Fruit fly (Drosophila melanogaster) whole organism, embryonic: ENCODE results near the gene CG13026.
A peak's percentile ranks its signal among the peaks of the same experiment; 100 is the strongest.

Experiments
- ATbp ChIP-seq: fragments of 200-800 bp; sonication (Bioruptor generic); optimal IDR thresholded peaks from 2 replicates; lab custom pipeline; 2017; ENCODE audit warnings: missing biosample characterization, mild to moderate bottlenecking, missing genetic modification characterization, missing genetic modification reagents
- Antp ChIP-seq: fragments of 200-800 bp; sonication (Bioruptor generic); optimal IDR thresholded peaks from 3 replicates; lab custom pipeline; 2016; ENCODE audit warnings: missing biosample characterization, missing genetic modification characterization
- Awh ChIP-seq: fragments of 200-800 bp; sonication (Bioruptor generic); IDR thresholded peaks from 2 replicates; pipeline ENCODE4, ENCODE4 v1.3.6; 2022; ENCODE audit warnings: missing biosample characterization, missing genetic modification characterization
- Blimp-1 ChIP-seq: fragments of 200-800 bp; sonication (Bioruptor generic); optimal IDR thresholded peaks from 3 replicates; lab custom pipeline; 2018; ENCODE audit warnings: missing biosample characterization, missing genetic modification characterization, mild to moderate bottlenecking, moderate library complexity, missing genetic modification reagents
- CG13775 ChIP-seq: fragments of 200-800 bp; sonication (Bioruptor generic); optimal IDR thresholded peaks from 3 replicates; lab custom pipeline; 2017; ENCODE audit warnings: missing biosample characterization, mild to moderate bottlenecking, missing genetic modification characterization
- CG13894 ChIP-seq: fragments of 200-800 bp; sonication (Bioruptor generic); optimal IDR thresholded peaks from 3 replicates; lab custom pipeline; 2018; ENCODE audit warnings: missing biosample characterization, mild to moderate bottlenecking, missing genetic modification characterization, moderate library complexity
- CG14441 ChIP-seq: fragments of 200-800 bp; sonication (Bioruptor generic); IDR thresholded peaks from 2 replicates; pipeline ENCODE4 v1.3.6; 2022; ENCODE audit warnings: missing biosample characterization, missing genetic modification characterization
- CG1529 ChIP-seq: fragments of 200-800 bp; sonication (Bioruptor generic); optimal IDR thresholded peaks from 3 replicates; lab custom pipeline; 2018; ENCODE audit warnings: missing biosample characterization, missing genetic modification characterization
- CG15601 ChIP-seq: fragments of 200-800 bp; sonication (Bioruptor generic); optimal IDR thresholded peaks from 3 replicates; lab custom pipeline; 2019; ENCODE audit warnings: missing biosample characterization, mild to moderate bottlenecking, missing genetic modification characterization, moderate library complexity
- CG1603 ChIP-seq: fragments of 200-800 bp; sonication (Bioruptor generic); optimal IDR thresholded peaks from 2 replicates; lab custom pipeline; 2019; ENCODE audit warnings: missing biosample characterization, mild to moderate bottlenecking, missing genetic modification characterization, moderate library complexity
- CG16813 ChIP-seq: fragments of 200-800 bp; sonication (Bioruptor generic); IDR thresholded peaks from 3 replicates; pipeline ENCODE4 v1.3.6; 2022; ENCODE audit warnings: missing biosample characterization, missing genetic modification characterization; ENCODE audit not compliant: partially characterized antibody
- CG2678 ChIP-seq: fragments of 200-800 bp; sonication (Bioruptor generic); optimal IDR thresholded peaks from 3 replicates; lab custom pipeline; 2019; ENCODE audit warnings: missing biosample characterization, mild to moderate bottlenecking, missing genetic modification characterization, moderate library complexity
- CG3847 ChIP-seq: fragments of 200-800 bp; sonication (Bioruptor generic); IDR thresholded peaks from 2 replicates; pipeline ENCODE4 v1.3.6; 2022; ENCODE audit warnings: missing biosample characterization, missing genetic modification characterization
- CG4404 ChIP-seq: fragments of 200-800 bp; sonication (Bioruptor generic); IDR thresholded peaks from 2 replicates; pipeline ENCODE4 v1.3.6; 2022; ENCODE audit warnings: missing biosample characterization, missing genetic modification characterization
- CG5245 ChIP-seq: fragments of 200-800 bp; sonication (Bioruptor generic); optimal IDR thresholded peaks from 3 replicates; lab custom pipeline; 2016; ENCODE audit warnings: missing biosample characterization, missing genetic modification characterization
- CG6689 ChIP-seq: fragments of 200-800 bp; sonication (Bioruptor generic); IDR thresholded peaks from 2 replicates; pipeline ENCODE4 v1.3.6; 2022; ENCODE audit warnings: missing biosample characterization, missing genetic modification characterization
- CG8089 ChIP-seq: fragments of 200-800 bp; sonication (Bioruptor generic); optimal IDR thresholded peaks from 3 replicates; lab custom pipeline; 2016; ENCODE audit warnings: missing biosample characterization, missing genetic modification characterization
- CG9876 ChIP-seq: fragments of 200-800 bp; sonication (Bioruptor generic); optimal IDR thresholded peaks from 2 replicates; lab custom pipeline; 2016; ENCODE audit warnings: missing biosample characterization, missing genetic modification characterization
- Chrac-16 ChIP-seq: fragments of 200-800 bp; sonication (Bioruptor generic); optimal IDR thresholded peaks from 3 replicates; lab custom pipeline; 2016; ENCODE audit warnings: missing biosample characterization, missing genetic modification characterization
- CoRest ChIP-seq: fragments of 200-800 bp; sonication (Bioruptor generic); optimal IDR thresholded peaks from 3 replicates; lab custom pipeline; 2018; ENCODE audit warnings: missing biosample characterization, mild to moderate bottlenecking, missing genetic modification characterization, moderate library complexity
- Dbx ChIP-seq: fragments of 200-800 bp; sonication (Bioruptor generic); IDR thresholded peaks from 3 replicates; pipeline ENCODE4 v1.3.6; 2022; ENCODE audit warnings: missing biosample characterization, missing genetic modification characterization
- Dfd ChIP-seq, 2 experiments: fragments of >200 bp; optimal IDR thresholded peaks; 2 replicates each; lab custom pipeline; 2017; ENCODE audit warnings: missing biosample characterization in 2 of 2, missing genetic modification characterization in 2 of 2
- Elba2 ChIP-seq: fragments of 200-800 bp; sonication (Bioruptor generic); optimal IDR thresholded peaks from 3 replicates; lab custom pipeline; 2016; ENCODE audit warnings: missing biosample characterization, missing genetic modification characterization
- Med ChIP-seq: fragments of 200-800 bp; sonication (Bioruptor generic); peaks from one replicate; lab custom pipeline; 2016; ENCODE audit warnings: missing biosample characterization, missing genetic modification characterization, mild to moderate bottlenecking, inconsistent platforms, moderate library complexity
- Pdp1 ChIP-seq, 2 experiments: fragments of 200-800 bp; sonication (Bioruptor generic); optimal IDR thresholded peaks; 3 replicates each; lab custom pipeline; 2016; ENCODE audit warnings: missing biosample characterization in 2 of 2, missing genetic modification characterization in 2 of 2, mild to moderate bottlenecking in 1 of 2, moderate library complexity in 1 of 2
- Poxn ChIP-seq: fragments of 200-800 bp; sonication (Bioruptor generic); IDR thresholded peaks from 2 replicates; pipeline ENCODE4 v1.3.6; 2022; ENCODE audit warnings: missing biosample characterization, missing genetic modification characterization
- Taf1 ChIP-seq: fragments of 200-800 bp; sonication (Bioruptor generic); IDR thresholded peaks from 2 replicates; pipeline ENCODE4 v1.3.6; 2022; ENCODE audit warnings: missing biosample characterization, missing genetic modification characterization
- Vsx1 ChIP-seq: fragments of 200-800 bp; sonication (Bioruptor generic); optimal IDR thresholded peaks from 2 replicates; lab custom pipeline; 2017; ENCODE audit warnings: missing biosample characterization, mild to moderate bottlenecking, missing genetic modification characterization, missing genetic modification reagents
- ara ChIP-seq: fragments of 200-800 bp; sonication (Bioruptor generic); IDR thresholded peaks from 2 replicates; pipeline ENCODE4 v1.3.6; 2022; ENCODE audit warnings: missing biosample characterization, missing genetic modification characterization
- ase ChIP-seq: fragments of 200-800 bp; sonication (Bioruptor generic); IDR thresholded peaks from 3 replicates; pipeline ENCODE4 v1.3.6; 2022; ENCODE audit warnings: missing biosample characterization, missing genetic modification characterization
- cato ChIP-seq: fragments of 200-800 bp; sonication (Bioruptor generic); optimal IDR thresholded peaks from 2 replicates; lab custom pipeline; 2016; ENCODE audit warnings: missing biosample characterization, missing genetic modification characterization, borderline replicate concordance
- corto ChIP-seq: fragments of 200-800 bp; sonication (Bioruptor generic); optimal IDR thresholded peaks from 2 replicates; lab custom pipeline; 2016; ENCODE audit warnings: missing biosample characterization, mild to moderate bottlenecking, missing genetic modification characterization, moderate library complexity
- dimm ChIP-seq: fragments of 200-800 bp; sonication (Bioruptor generic); IDR thresholded peaks from 2 replicates; pipeline ENCODE4 v1.3.6; 2022; ENCODE audit warnings: missing biosample characterization, missing genetic modification characterization
- eve ChIP-seq, 2 experiments: fragments of >200 bp; optimal IDR thresholded peaks; 2 replicates each; lab custom pipeline; 2017; ENCODE audit warnings: missing biosample characterization in 2 of 2, missing genetic modification characterization in 2 of 2
- fd64A ChIP-seq: fragments of 200-800 bp; sonication (Bioruptor generic); optimal IDR thresholded peaks from 3 replicates; lab custom pipeline; 2018; ENCODE audit warnings: missing biosample characterization, mild to moderate bottlenecking, missing genetic modification characterization
- fru ChIP-seq: fragments of >200 bp; optimal IDR thresholded peaks from 2 replicates; lab custom pipeline; 2017
- gfzf ChIP-seq: fragments of 200-800 bp; sonication (Bioruptor generic); optimal IDR thresholded peaks from 2 replicates; lab custom pipeline; 2016; ENCODE audit warnings: missing biosample characterization, mild to moderate bottlenecking, missing genetic modification characterization, moderate library complexity
- grn ChIP-seq: fragments of 200-800 bp; sonication (Bioruptor generic); optimal IDR thresholded peaks from 3 replicates; lab custom pipeline; 2017; ENCODE audit warnings: missing biosample characterization, missing genetic modification characterization
- gsb ChIP-seq: fragments of 200-800 bp; sonication (Bioruptor generic); IDR thresholded peaks from 2 replicates; pipeline ENCODE4 v1.3.6; 2022; ENCODE audit warnings: missing biosample characterization, missing genetic modification characterization
- hbn ChIP-seq: fragments of 200-800 bp; sonication (Bioruptor generic); IDR thresholded peaks from 2 replicates; pipeline ENCODE4 v1.3.6; 2022; ENCODE audit warnings: missing biosample characterization, missing genetic modification characterization; ENCODE audit not compliant: partially characterized antibody
- jigr1 ChIP-seq: fragments of 200-800 bp; sonication (Bioruptor generic); IDR thresholded peaks from 3 replicates; pipeline ENCODE4 v1.3.6; 2022; ENCODE audit warnings: missing biosample characterization, missing genetic modification characterization
- kni ChIP-seq: fragments of 200-800 bp; sonication (Bioruptor generic); optimal IDR thresholded peaks from 3 replicates; lab custom pipeline; 2017; ENCODE audit warnings: mild to moderate bottlenecking, missing biosample characterization, missing genetic modification reagents, missing genetic modification characterization
- knrl ChIP-seq: fragments of 200-800 bp; sonication (Bioruptor generic); IDR thresholded peaks from 3 replicates; pipeline ENCODE4 v1.3.6; 2022; ENCODE audit warnings: missing biosample characterization, missing genetic modification characterization; ENCODE audit not compliant: partially characterized antibody
- odd ChIP-seq: fragments of 200-800 bp; sonication (Bioruptor generic); optimal IDR thresholded peaks from 2 replicates; lab custom pipeline; 2017; ENCODE audit warnings: missing biosample characterization, mild to moderate bottlenecking, missing genetic modification characterization
- sens ChIP-seq: fragments of 200-800 bp; sonication (Bioruptor generic); peaks from one replicate; lab custom pipeline; 2016; ENCODE audit warnings: missing biosample characterization, missing genetic modification characterization
- stwl ChIP-seq: fragments of 200-800 bp; sonication (Bioruptor generic); optimal IDR thresholded peaks from 3 replicates; lab custom pipeline; 2018; ENCODE audit warnings: missing biosample characterization, mild to moderate bottlenecking, missing genetic modification characterization, moderate library complexity
- tll ChIP-seq, 2 experiments: fragments of 200-800 bp in 1 of 2; fragments of >200 bp in 1 of 2; sonication (Bioruptor generic) in 1 of 2; optimal IDR thresholded peaks; 2 replicates each; lab custom pipeline; 2017 to 2019; ENCODE audit warnings: missing biosample characterization in 2 of 2, missing genetic modification characterization in 2 of 2, mild to moderate bottlenecking in 1 of 2, moderate library complexity in 1 of 2
- tx ChIP-seq: fragments of 200-800 bp; sonication (Bioruptor generic); optimal IDR thresholded peaks from 2 replicates; lab custom pipeline; 2016; ENCODE audit warnings: missing biosample characterization, missing genetic modification characterization
- vfl ChIP-seq: fragments of 200-800 bp; sonication (Bioruptor generic); optimal IDR thresholded peaks from 2 replicates; lab custom pipeline; 2016; ENCODE audit warnings: missing biosample characterization, missing genetic modification characterization
- vvl ChIP-seq: fragments of 200-800 bp; sonication (Bioruptor generic); IDR thresholded peaks from 2 replicates; pipeline ENCODE4 v1.3.6; 2022; ENCODE audit warnings: missing biosample characterization, missing genetic modification characterization

CG13026 gene

dm6 chr3L:16699292-16700026, 26.5 kb downstream of the CG13026 start (continued):
- TF ChIP-seq CG5245, result no peak
- TF ChIP-seq fru (lab: Kevin White, UChicago), result no peak
- TF ChIP-seq CG1529 (GFP tag; lab: Kevin White, UChicago), result peak; percentile 18
- TF ChIP-seq eve (GFP tag; optimal IDR thresholded peaks at IDR 0.05; lab: Kevin White, UChicago), result peak in 1 of 2 experiments; percentile 54
- TF ChIP-seq CoRest (tag; lab: Kevin White, UChicago), result no peak
- no peak for TF ChIP-seq dimm (GFP tag; lab: Robert Waterston, UW)
- no peak for TF ChIP-seq CG16813 (GFP tag; lab: Robert Waterston, UW)
- no peak for TF ChIP-seq gsb (GFP tag; lab: Robert Waterston, UW)
- 0 out of 2 replicates have a peak, but pooled peaks have one; percentile 16 for TF ChIP-seq CG14441 (GFP tag; lab: Robert Waterston, UW)
- no peak for TF ChIP-seq Dbx (GFP tag; lab: Robert Waterston, UW)
- no peak for TF ChIP-seq stwl (tag; lab: Kevin White, UChicago)
- TF ChIP-seq knrl (GFP tag; lab: Robert Waterston, UW), result no peak
- TF ChIP-seq Taf1, result no peak
- TF ChIP-seq CG8089, result no peak
- no peak for TF ChIP-seq Antp (GFP tag; lab: Kevin White, UChicago)
- TF ChIP-seq ase, result 0 out of 3 replicates have a peak, but pooled peaks have one; percentile 12
- no peak for TF ChIP-seq tll (GFP tag; optimal IDR thresholded peaks at IDR 0.05; lab: Kevin White, UChicago)
- TF ChIP-seq CG3847 (GFP tag; lab: Robert Waterston, UW), result no peak
- TF ChIP-seq Dfd (GFP tag; optimal IDR thresholded peaks at IDR 0.05; lab: Kevin White, UChicago), result no peak
- TF ChIP-seq vvl (GFP tag; lab: Robert Waterston, UW), result 0 out of 2 replicates have a peak, but pooled peaks have one; percentile 7
- peak; percentile 65 for TF ChIP-seq Blimp-1 (GFP tag; lab: Kevin White, UChicago)
- TF ChIP-seq tx (GFP tag; lab: Kevin White, UChicago), result no peak
- TF ChIP-seq CG15601, result no peak
- no peak for TF ChIP-seq Elba2 (GFP tag; lab: Kevin White, UChicago)
- TF ChIP-seq CG2678, result peak; percentile 20
- peak; percentile 71 for TF ChIP-seq sens (GFP tag; lab: Kevin White, UChicago)
- TF ChIP-seq corto (GFP tag; lab: Kevin White, UChicago), result no peak
- TF ChIP-seq Chrac-16 (GFP tag; lab: Kevin White, UChicago), result no peak
- no peak for TF ChIP-seq CG13775 (GFP tag; lab: Kevin White, UChicago)
- TF ChIP-seq Med (GFP tag; lab: Kevin White, UChicago), result peak; percentile 71
- TF ChIP-seq ATbp (GFP tag; lab: Kevin White, UChicago), result peak; percentile 19
- TF ChIP-seq CG9876, result no peak
- TF ChIP-seq hbn (GFP tag; lab: Robert Waterston, UW), result no peak
- peak; percentile 48 for TF ChIP-seq grn (GFP tag; lab: Kevin White, UChicago)
- TF ChIP-seq jigr1 (GFP tag; lab: Robert Waterston, UW), result no peak
- TF ChIP-seq CG6689 (GFP tag; lab: Robert Waterston, UW), result 0 out of 2 replicates have a peak, but pooled peaks have one; percentile 11
- TF ChIP-seq fd64A (GFP tag; lab: Kevin White, UChicago), result peak; percentile 23
- no peak for TF ChIP-seq CG4404 (GFP tag; lab: Robert Waterston, UW)
- TF ChIP-seq Vsx1 (GFP tag; lab: Kevin White, UChicago), result no peak
- peak; percentile 24 for TF ChIP-seq CG1603 (tag; lab: Kevin White, UChicago)
- no peak for TF ChIP-seq odd (GFP tag; lab: Kevin White, UChicago)
- TF ChIP-seq Poxn (GFP tag; lab: Robert Waterston, UW), result 0 out of 2 replicates have a peak, but pooled peaks have one; percentile 11
- no peak for TF ChIP-seq cato
- TF ChIP-seq kni (GFP tag; lab: Kevin White, UChicago), result peak; percentile 64
- TF ChIP-seq CG13894 (tag; lab: Kevin White, UChicago), result no peak
- peak in 1 of 2 experiments; percentile 75 for TF ChIP-seq Pdp1 (GFP tag; optimal IDR thresholded peaks at IDR 0.05; lab: Kevin White, UChicago)
- TF ChIP-seq vfl (GFP tag; lab: Kevin White, UChicago), result no peak
- TF ChIP-seq Awh (GFP tag; lab: Robert Waterston, UW), result peak; percentile 44; the same call in 1 of the 2 replicates
- no peak for TF ChIP-seq ara (GFP tag; lab: Robert Waterston, UW)
- TF ChIP-seq gfzf (GFP tag; lab: Kevin White, UChicago), result no peak
